Fruit fly (Drosophila melanogaster): ENCODE data around the gene aus.

Gene aus

dm6 chr3R:21376331-21376761 lies 26.9 kb upstream of the aus start (continued):
- TF ChIP-seq sens-2 (GFP tag; IDR thresholded peaks at IDR 0.05), result no peak
- no peak for TF ChIP-seq peb (GFP tag; IDR thresholded peaks at IDR 0.05)
- no peak for TF ChIP-seq CG9817 (tag; optimal IDR thresholded peaks at IDR 0.05)
- no peak for TF ChIP-seq CG15073 (GFP tag; optimal IDR thresholded peaks at IDR 0.05)
- TF ChIP-seq CG14667 (GFP tag; IDR thresholded peaks at IDR 0.05), result no peak
- TF ChIP-seq YL-1 (GFP tag; optimal IDR thresholded peaks at IDR 0.05), result peak; percentile 99
- TF ChIP-seq Dfd (GFP tag; optimal IDR thresholded peaks at IDR 0.05), result no peak
- TF ChIP-seq CG17359 (tag; optimal IDR thresholded peaks at IDR 0.05), result no peak
- peak; percentile 11; the same call in 1 of the 3 replicates for TF ChIP-seq so (GFP tag; IDR thresholded peaks at IDR 0.05)
- no peak for TF ChIP-seq lab (GFP tag; optimal IDR thresholded peaks at IDR 0.05)
- TF ChIP-seq CG1024 (GFP tag; IDR thresholded peaks at IDR 0.05), result no peak
- peak; percentile 22 for TF ChIP-seq CG1603 (tag; optimal IDR thresholded peaks at IDR 0.05)
- TF ChIP-seq CG9797 (GFP tag; optimal IDR thresholded peaks at IDR 0.05), result no peak
- no peak for TF ChIP-seq Rx (GFP tag; IDR thresholded peaks at IDR 0.05)
- peak; percentile 12 for TF ChIP-seq ewg (GFP tag; optimal IDR thresholded peaks at IDR 0.05)
- no peak for TF ChIP-seq CG3407 (GFP tag; optimal IDR thresholded peaks at IDR 0.05)
- TF ChIP-seq otp (GFP tag; IDR thresholded peaks at IDR 0.05), result peak; percentile 20; the same call in 1 of the 3 replicates
- TF ChIP-seq NK7.1 (GFP tag; optimal IDR thresholded peaks at IDR 0.05), result peak; percentile 31
- TF ChIP-seq trem (tag; optimal IDR thresholded peaks at IDR 0.05), result peak; percentile 2
- TF ChIP-seq tx (GFP tag; optimal IDR thresholded peaks at IDR 0.05), result no peak
- TF ChIP-seq CG12236 (GFP tag; optimal IDR thresholded peaks at IDR 0.05), result no peak
- TF ChIP-seq Mes4 (GFP tag; optimal IDR thresholded peaks at IDR 0.05), result no peak

DNA sequence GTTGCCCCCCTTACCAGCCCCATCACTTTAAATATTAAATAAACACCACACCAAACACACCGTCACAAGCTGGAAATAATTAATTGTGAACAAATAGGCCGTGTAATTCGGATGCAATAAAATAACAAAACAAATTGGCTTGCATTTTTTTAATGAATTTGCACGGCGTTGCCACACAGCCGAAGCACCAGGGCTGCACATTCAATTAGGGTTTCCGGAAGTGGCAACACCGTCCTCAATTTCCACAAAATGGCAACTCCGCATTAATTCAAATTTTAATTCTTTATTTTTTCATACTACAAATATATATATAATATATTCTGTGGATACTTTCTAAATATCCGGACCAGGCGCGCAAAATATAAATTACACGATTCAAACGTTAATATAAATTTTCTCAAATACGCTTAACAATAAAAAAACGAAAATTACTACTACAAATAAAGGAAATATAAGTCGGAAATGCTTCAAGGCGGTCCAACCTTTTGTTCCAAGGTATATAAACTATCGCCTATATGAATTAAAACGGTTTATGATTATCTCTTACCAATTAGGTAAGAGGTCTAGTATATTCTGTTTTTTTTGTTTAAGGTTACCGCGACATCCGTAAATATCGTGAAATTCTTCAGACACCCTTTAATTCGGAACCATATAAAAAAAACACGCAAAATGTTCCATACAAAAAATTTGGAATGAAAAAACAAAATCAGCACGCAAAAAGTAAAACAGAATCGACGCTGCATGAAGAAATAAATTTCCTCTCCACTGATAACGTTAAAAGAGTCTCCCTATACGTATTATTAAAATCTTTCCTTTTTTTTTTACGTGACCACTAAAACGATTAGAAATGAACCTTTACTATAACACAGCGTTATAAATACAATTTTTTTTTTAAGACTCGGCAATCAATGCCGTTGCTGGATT lies 24.3 kb upstream of the aus start:
- TF ChIP-seq CTCF (GFP tag; optimal IDR thresholded peaks at IDR 0.05) (peak; percentile 46), Spps (tag; optimal IDR thresholded peaks at IDR 0.05) (no peak), CG15601 (tag; optimal IDR thresholded peaks at IDR 0.05) (no peak), CG12236 (GFP tag; optimal IDR thresholded peaks at IDR 0.05) (no peak), Ssrp (tag; optimal IDR thresholded peaks at IDR 0.05) (peak; percentile 46), sna (GFP tag; IDR thresholded peaks at IDR 0.05; ENCODE audit: partially characterized antibody) (no peak), zf30C (GFP tag; optimal IDR thresholded peaks at IDR 0.05) (peak; percentile 12), BtbVII (GFP tag; optimal IDR thresholded peaks at IDR 0.05) (no peak), CG3065 (GFP tag; optimal IDR thresholded peaks at IDR 0.05) (no peak), Doc3 (GFP tag; IDR thresholded peaks at IDR 0.05; ENCODE audit: partially characterized antibody) (no peak), CG17359 (tag; optimal IDR thresholded peaks at IDR 0.05) (peak; percentile 23), kah (GFP tag; optimal IDR thresholded peaks at IDR 0.05) (no peak), Bteb2 (GFP tag; optimal IDR thresholded peaks at IDR 0.05) (no peak), CG13624 (GFP tag; optimal IDR thresholded peaks at IDR 0.05) (no peak), E2f1 (GFP tag; IDR thresholded peaks at IDR 0.05) (peak; percentile 26; the same call in 1 of the 2 replicates), al (GFP tag; IDR thresholded peaks at IDR 0.05) (0 out of 2 replicates have a peak, but pooled peaks have one; percentile 8), tap (tag; optimal IDR thresholded peaks at IDR 0.05) (no peak), dmrt99B (tag; optimal IDR thresholded peaks at IDR 0.05) (no peak), slou (GFP tag; optimal IDR thresholded peaks at IDR 0.05) (no peak), disco-r (GFP tag; optimal IDR thresholded peaks at IDR 0.05) (no peak), CG8478 (optimal IDR thresholded peaks at IDR 0.05) (no peak), pum (GFP tag; optimal IDR thresholded peaks at IDR 0.05) (no peak), HLH54F (GFP tag; optimal IDR thresholded peaks at IDR 0.05) (no peak), gsb (GFP tag; IDR thresholded peaks at IDR 0.05) (no peak), CG4854 (GFP tag; optimal IDR thresholded peaks at IDR 0.05) (no peak), YL-1 (GFP tag; optimal IDR thresholded peaks at IDR 0.05) (peak; percentile 97), Bdp1 (GFP tag; optimal IDR thresholded peaks at IDR 0.05) (no peak), dysf (GFP tag; IDR thresholded peaks at IDR 0.05) (peak; percentile 53; the same call in 2 of the 3 replicates), danr (GFP tag; IDR thresholded peaks at IDR 0.05) (no peak), Jarid2 (GFP tag; optimal IDR thresholded peaks at IDR 0.05) (no peak), CG10979 (tag; optimal IDR thresholded peaks at IDR 0.05) (peak; percentile 7)

All from whole organism, embryonic.